Worm (Caenorhabditis elegans) whole organism, mixed stage, embryonic: Measurements from ENCODE around the gene F21G4.1.

Source experiments
- M03D4.4 ChIP-seq: sonication (generic microtip); optimal IDR thresholded peaks from 2 replicates; lab custom pipeline; 2017; ENCODE audit warnings: mild to moderate bottlenecking, missing genetic modification characterization, missing compliant biosample characterization
- bed-3 ChIP-seq: fragments of 200-800 bp; sonication (Bioruptor generic); optimal IDR thresholded peaks from 3 replicates; lab custom pipeline; 2018; ENCODE audit warnings: mild to moderate bottlenecking, missing genetic modification characterization, moderate library complexity, missing compliant biosample characterization
- blmp-1 ChIP-seq: fragments of 150-350 bp; optimal IDR thresholded peaks from 2 replicates; lab custom pipeline; 2014; ENCODE audit warnings: missing biosample characterization, missing genetic modification characterization
- ceh-39 ChIP-seq: fragments of 150-350 bp; optimal IDR thresholded peaks from 2 replicates; lab custom pipeline; 2014; ENCODE audit warnings: missing biosample characterization, missing genetic modification characterization
- ceh-43 ChIP-seq: fragments of 200-800 bp; sonication (Bioruptor generic); optimal IDR thresholded peaks from 2 replicates; lab custom pipeline; 2018; ENCODE audit warnings: mild to moderate bottlenecking, missing genetic modification characterization, moderate library complexity, missing compliant biosample characterization
- ceh-83 ChIP-seq: fragments of 200-800 bp; sonication (Bioruptor generic); optimal IDR thresholded peaks from 2 replicates; lab custom pipeline; 2018; ENCODE audit warnings: mild to moderate bottlenecking, missing genetic modification characterization, missing compliant biosample characterization
- ces-1 ChIP-seq: fragments of 150-350 bp; optimal IDR thresholded peaks from 2 replicates; lab custom pipeline; 2014; ENCODE audit warnings: missing biosample characterization, missing genetic modification reagents, missing genetic modification characterization
- cnd-1 ChIP-seq: fragments of 200-800 bp; sonication (Bioruptor generic); optimal IDR thresholded peaks from 2 replicates; lab custom pipeline; 2018; ENCODE audit warnings: mild to moderate bottlenecking, missing genetic modification characterization, missing compliant biosample characterization
- drap-1 ChIP-seq: fragments of 200-800 bp; sonication (Bioruptor generic); optimal IDR thresholded peaks from 3 replicates; lab custom pipeline; 2018; ENCODE audit warnings: mild to moderate bottlenecking, missing genetic modification characterization, missing compliant biosample characterization
- elt-1 ChIP-seq: sonication (generic microtip); optimal IDR thresholded peaks from 2 replicates; lab custom pipeline; 2017; ENCODE audit warnings: missing genetic modification characterization, mild to moderate bottlenecking, missing compliant biosample characterization, antibody characterized with exemption, moderate library complexity, borderline replicate concordance; ENCODE audit not compliant: insufficient read depth
- elt-3 ChIP-seq: fragments of 150-350 bp; optimal IDR thresholded peaks from 2 replicates; lab custom pipeline; 2014; ENCODE audit warnings: missing biosample characterization, missing genetic modification characterization
- flh-1 ChIP-seq: fragments of 200-800 bp; sonication (Bioruptor generic); optimal IDR thresholded peaks from 2 replicates; lab custom pipeline; 2018; ENCODE audit warnings: mild to moderate bottlenecking, missing genetic modification characterization, moderate library complexity, missing compliant biosample characterization
- ham-2 ChIP-seq: fragments of 200-800 bp; sonication (Bioruptor generic); optimal IDR thresholded peaks from 2 replicates; lab custom pipeline; 2018; ENCODE audit warnings: mild to moderate bottlenecking, missing genetic modification characterization, missing compliant biosample characterization
- hlh-1 ChIP-seq: fragments of 150-350 bp; optimal IDR thresholded peaks from 2 replicates; lab custom pipeline; 2014; ENCODE audit warnings: missing biosample characterization, missing genetic modification reagents, missing genetic modification characterization
- lin-13 ChIP-seq: fragments of 150-350 bp; optimal IDR thresholded peaks from 2 replicates; lab custom pipeline; 2014; ENCODE audit warnings: missing biosample characterization, missing genetic modification characterization
- lin-32 ChIP-seq: fragments of 200-800 bp; sonication (Bioruptor generic); optimal IDR thresholded peaks from 2 replicates; lab custom pipeline; 2018; ENCODE audit warnings: mild to moderate bottlenecking, missing genetic modification characterization, missing compliant biosample characterization
- lsy-2 ChIP-seq: fragments of 150-350 bp; optimal IDR thresholded peaks from 2 replicates; lab custom pipeline; 2014; ENCODE audit warnings: missing biosample characterization, missing genetic modification characterization
- mab-5 ChIP-seq: fragments of 150-350 bp; optimal IDR thresholded peaks from 2 replicates; lab custom pipeline; 2014; ENCODE audit warnings: missing biosample characterization, missing genetic modification characterization
- mep-1 ChIP-seq: fragments of 150-350 bp; optimal IDR thresholded peaks from 2 replicates; lab custom pipeline; 2017; ENCODE audit warnings: missing biosample characterization, missing genetic modification reagents, missing genetic modification characterization, inconsistent platforms
- mls-2 ChIP-seq: sonication (generic microtip); optimal IDR thresholded peaks from 2 replicates; lab custom pipeline; 2016; ENCODE audit warnings: mild to moderate bottlenecking, missing genetic modification characterization, moderate library complexity, missing compliant biosample characterization
- nhr-12 ChIP-seq: fragments of 150-350 bp; optimal IDR thresholded peaks from 2 replicates; lab custom pipeline; 2014; ENCODE audit warnings: missing biosample characterization, missing genetic modification characterization
- nhr-2 ChIP-seq: fragments of 150-350 bp; optimal IDR thresholded peaks from 2 replicates; lab custom pipeline; 2014; ENCODE audit warnings: missing biosample characterization, missing genetic modification characterization
- nhr-237 ChIP-seq: fragments of 150-350 bp; optimal IDR thresholded peaks from 2 replicates; lab custom pipeline; 2014; ENCODE audit warnings: missing biosample characterization, missing genetic modification characterization
- nhr-28 ChIP-seq: fragments of 150-350 bp; optimal IDR thresholded peaks from 2 replicates; lab custom pipeline; 2014; ENCODE audit warnings: missing biosample characterization, missing genetic modification characterization
- nhr-76 ChIP-seq: sonication (generic microtip); optimal IDR thresholded peaks from 2 replicates; lab custom pipeline; 2017; ENCODE audit warnings: missing biosample characterization, missing genetic modification characterization
- pha-4 ChIP-seq: fragments of 150-350 bp; optimal IDR thresholded peaks from 2 replicates; lab custom pipeline; 2018; ENCODE audit warnings: missing biosample characterization, missing genetic modification reagents, missing genetic modification characterization
- sem-2 ChIP-seq: fragments of 200-800 bp; sonication (Bioruptor generic); optimal IDR thresholded peaks from 2 replicates; lab custom pipeline; 2018; ENCODE audit warnings: mild to moderate bottlenecking, missing genetic modification characterization, missing compliant biosample characterization
- snpc-4 ChIP-seq: fragments of 150-350 bp; optimal IDR thresholded peaks from 2 replicates; lab custom pipeline; 2014; ENCODE audit warnings: missing biosample characterization, missing genetic modification characterization
- sptf-1 ChIP-seq: sonication (generic microtip); optimal IDR thresholded peaks from 2 replicates; lab custom pipeline; 2017; ENCODE audit warnings: mild to moderate bottlenecking, missing genetic modification characterization, moderate library complexity, missing compliant biosample characterization
- tbx-8 ChIP-seq: fragments of 200-800 bp; sonication (Bioruptor generic); optimal IDR thresholded peaks from 2 replicates; lab custom pipeline; 2018; ENCODE audit warnings: mild to moderate bottlenecking, missing genetic modification characterization, moderate library complexity, missing compliant biosample characterization
- unc-120 ChIP-seq: sonication (generic microtip); optimal IDR thresholded peaks from 2 replicates; lab custom pipeline; 2017; ENCODE audit warnings: missing genetic modification characterization, missing compliant biosample characterization; ENCODE audit not compliant: poor library complexity, severe bottlenecking
- unc-39 ChIP-seq: fragments of 150-350 bp; optimal IDR thresholded peaks from 2 replicates; lab custom pipeline; 2014; ENCODE audit warnings: missing biosample characterization, missing genetic modification characterization
- unc-62 ChIP-seq: fragments of 150-350 bp; optimal IDR thresholded peaks from 2 replicates; lab custom pipeline; 2014; ENCODE audit warnings: missing biosample characterization, missing genetic modification reagents, missing genetic modification characterization
- zip-8 ChIP-seq: fragments of 150-350 bp; optimal IDR thresholded peaks from 2 replicates; lab custom pipeline; 2014; ENCODE audit warnings: missing biosample characterization, missing genetic modification characterization
- ztf-11 ChIP-seq: fragments of 150-350 bp; optimal IDR thresholded peaks from 2 replicates; lab custom pipeline; 2014; ENCODE audit warnings: missing biosample characterization, missing genetic modification characterization

The F21G4.1 gene

DNA sequence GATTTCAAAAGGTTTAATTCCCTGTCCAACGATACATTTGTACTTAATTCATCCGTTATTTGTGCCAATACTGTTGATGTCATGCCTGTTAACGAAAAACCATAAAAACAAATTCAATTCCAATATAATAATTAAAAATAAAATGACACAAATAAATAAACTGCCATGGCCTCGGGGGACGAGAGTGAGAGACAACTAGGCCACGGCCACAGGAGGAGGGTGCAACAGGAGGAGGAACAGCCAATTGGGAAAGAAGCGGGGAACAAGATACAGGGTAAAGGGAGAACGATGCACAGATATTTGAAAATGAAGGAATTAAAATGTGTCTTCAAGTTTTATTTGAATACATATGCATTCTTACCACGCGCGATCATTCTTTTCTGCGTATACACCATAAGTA lies 25.2 kb upstream of the F21G4.1 start, which contains the start of gene F21G4.6:
F21G4.6 (minus strand) TSS at position 87 of the 400 bp plus-strand sequence.
- TF ChIP-seq nhr-2 (tag; lab: Kevin White, UChicago) (no peak), mab-5 (tag; lab: Kevin White, UChicago) (no peak), drap-1 (GFP tag; lab: Kevin White, UChicago) (no peak), pha-4 (tag; lab: Kevin White, UChicago) (no peak), unc-62 (GFP tag; lab: Kevin White, UChicago) (no peak), mep-1 (tag; lab: Kevin White, UChicago) (no peak), ceh-83 (GFP tag; lab: Kevin White, UChicago) (no peak), blmp-1 (no peak), ceh-39 (tag; lab: Kevin White, UChicago) (no peak), mls-2 (no peak), unc-120 (tag; lab: Kevin White, UChicago) (no peak), lin-13 (tag; lab: Kevin White, UChicago) (no peak), hlh-1 (tag; lab: Kevin White, UChicago) (no peak), sptf-1 (tag; lab: Kevin White, UChicago) (no peak), M03D4.4 (tag; lab: Kevin White, UChicago) (no peak)

DNA sequence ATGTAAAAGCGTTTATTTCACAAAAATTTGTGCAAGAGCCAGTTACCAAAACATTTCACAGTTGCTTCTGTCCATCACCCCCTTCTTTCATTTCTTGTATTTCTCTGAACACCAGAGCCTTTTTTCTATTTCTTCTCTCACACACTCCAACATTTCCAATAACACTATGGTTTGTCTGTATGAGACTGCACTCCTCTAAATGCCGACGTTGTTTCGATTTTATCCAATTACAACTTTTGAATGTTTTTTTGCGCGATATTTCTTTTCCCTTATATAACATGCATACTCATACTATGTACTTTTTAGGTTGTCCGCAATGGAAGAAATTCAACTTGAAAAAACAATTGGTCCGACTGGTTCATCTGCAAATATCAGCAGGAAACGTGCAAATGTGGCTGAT lies 13.7 kb upstream of the F21G4.1 start, which contains the start of gene F21G4.5:
F21G4.5 (plus strand) TSS at position 301 of the 400 bp plus-strand sequence.
- TF ChIP-seq unc-39 (tag; lab: Kevin White, UChicago) (no peak), hlh-1 (tag; lab: Kevin White, UChicago) (no peak), ces-1 (GFP tag; lab: Kevin White, UChicago) (no peak), nhr-28 (tag; lab: Kevin White, UChicago) (no peak), lin-13 (tag; lab: Kevin White, UChicago) (no peak), bed-3 (no peak), ceh-43 (no peak), nhr-12 (tag; lab: Kevin White, UChicago) (no peak), ceh-83 (GFP tag; lab: Kevin White, UChicago) (no peak), drap-1 (GFP tag; lab: Kevin White, UChicago) (no peak), ceh-39 (tag; lab: Kevin White, UChicago) (no peak), sptf-1 (tag; lab: Kevin White, UChicago) (no peak), cnd-1 (tag; lab: Kevin White, UChicago) (no peak), tbx-8 (GFP tag; lab: Kevin White, UChicago) (no peak), lin-32 (GFP tag; lab: Kevin White, UChicago) (no peak), unc-62 (GFP tag; lab: Kevin White, UChicago) (no peak), elt-3 (tag; lab: Kevin White, UChicago) (no peak), sem-2 (GFP tag; lab: Kevin White, UChicago) (no peak), mab-5 (tag; lab: Kevin White, UChicago) (no peak)

DNA sequence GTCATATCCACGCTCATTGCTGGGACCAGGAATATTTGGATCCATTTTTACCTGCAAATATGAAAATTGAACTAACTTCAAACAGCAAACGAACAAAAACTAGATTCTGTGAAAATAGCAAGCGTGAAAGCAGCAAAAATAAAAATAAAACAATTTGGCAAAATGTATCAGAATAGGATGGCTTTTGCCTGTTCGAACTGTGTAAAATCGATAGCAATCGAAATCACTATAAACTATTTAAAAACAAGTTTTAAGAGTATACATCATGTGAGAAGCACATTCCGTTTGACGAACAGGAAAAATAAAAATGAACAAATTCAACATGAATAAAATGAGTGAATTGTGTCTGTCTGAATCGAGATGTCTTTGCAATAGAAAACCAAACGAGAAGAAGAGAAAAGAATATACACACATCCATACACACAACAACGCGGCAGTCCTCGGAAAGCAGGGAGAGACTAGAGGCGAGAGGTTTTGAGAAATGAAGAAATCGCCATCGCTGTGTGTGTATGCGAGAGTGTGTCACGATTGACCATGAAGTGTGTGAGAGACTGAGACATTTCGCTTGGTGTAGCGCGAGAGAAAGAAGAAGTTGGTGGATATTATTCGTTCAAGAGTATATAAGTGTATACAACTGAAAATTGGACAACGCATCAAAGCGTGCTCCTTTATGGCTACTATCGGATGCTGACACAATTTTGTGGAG lies 7.5 kb upstream of the F21G4.1 start, which contains the start of gene phf-34:
phf-34 (minus strand) TSS at position 51 of the 706 bp plus-strand sequence.
- no peak for TF ChIP-seq unc-39 (tag; lab: Kevin White, UChicago)
- no peak for TF ChIP-seq M03D4.4 (tag; lab: Kevin White, UChicago)
- no peak for TF ChIP-seq elt-1
- TF ChIP-seq lsy-2 (tag; lab: Kevin White, UChicago) = no peak
- TF ChIP-seq ces-1 (GFP tag; lab: Kevin White, UChicago) = peak; percentile 66
- TF ChIP-seq elt-3 (tag; lab: Kevin White, UChicago) = no peak
- peak; percentile 37 for TF ChIP-seq unc-62 (GFP tag; lab: Kevin White, UChicago)
- no peak for TF ChIP-seq ceh-43
- no peak for TF ChIP-seq flh-1 (GFP tag; lab: Kevin White, UChicago)
- peak; percentile 22 for TF ChIP-seq mep-1 (tag; lab: Kevin White, UChicago)
- TF ChIP-seq mls-2 = peak; percentile 22
- peak; percentile 21 for TF ChIP-seq ham-2 (GFP tag; lab: Kevin White, UChicago)
- TF ChIP-seq nhr-76 (tag; lab: Kevin White, UChicago) = no peak
- no peak for TF ChIP-seq nhr-2 (tag; lab: Kevin White, UChicago)
- no peak for TF ChIP-seq ceh-39 (tag; lab: Kevin White, UChicago)
- TF ChIP-seq ztf-11 (tag; lab: Kevin White, UChicago) = no peak
- TF ChIP-seq mab-5 (tag; lab: Kevin White, UChicago) = no peak
- TF ChIP-seq snpc-4 = no peak
- no peak for TF ChIP-seq pha-4 (tag; lab: Kevin White, UChicago)
- no peak for TF ChIP-seq cnd-1 (tag; lab: Kevin White, UChicago)
- TF ChIP-seq nhr-237 = no peak
- no peak for TF ChIP-seq nhr-12 (tag; lab: Kevin White, UChicago)
- peak; percentile 35 for TF ChIP-seq hlh-1 (tag; lab: Kevin White, UChicago)
- TF ChIP-seq drap-1 (GFP tag; lab: Kevin White, UChicago) = no peak
- TF ChIP-seq bed-3 = no peak
- no peak for TF ChIP-seq sem-2 (GFP tag; lab: Kevin White, UChicago)
- TF ChIP-seq lin-13 (tag; lab: Kevin White, UChicago) = no peak
- TF ChIP-seq ceh-83 (GFP tag; lab: Kevin White, UChicago) = no peak
- TF ChIP-seq blmp-1 = no peak
- no peak for TF ChIP-seq tbx-8 (GFP tag; lab: Kevin White, UChicago)
- TF ChIP-seq sptf-1 (tag; lab: Kevin White, UChicago) = peak; percentile 28
- peak; percentile 38 for TF ChIP-seq unc-120 (tag; lab: Kevin White, UChicago)
- no peak for TF ChIP-seq nhr-28 (tag; lab: Kevin White, UChicago)
- no peak for TF ChIP-seq zip-8 (tag; lab: Kevin White, UChicago)
- no peak for TF ChIP-seq lin-32 (GFP tag; lab: Kevin White, UChicago)
- TF ChIP-seq, all 35 proteins: peak for 8
